Fruit fly (Drosophila melanogaster) whole organism, embryonic: ENCODE data around the gene usp.
A peak's percentile ranks its signal among the peaks of the same experiment; 100 is the strongest.

Experiments
- BEAF-32 ChIP-seq: fragments of 200-800 bp; sonication (Bioruptor generic); optimal IDR thresholded peaks from 3 replicates; lab custom pipeline; 2017; ENCODE audit warnings: missing biosample characterization, missing genetic modification characterization, mild to moderate bottlenecking, moderate library complexity, missing genetic modification reagents
- Bdp1 ChIP-seq: fragments of 200-800 bp; sonication (Bioruptor generic); optimal IDR thresholded peaks from 3 replicates; lab custom pipeline; 2016; ENCODE audit warnings: missing biosample characterization, missing genetic modification characterization
- CG10565 ChIP-seq: fragments of 200-800 bp; sonication (Bioruptor generic); optimal IDR thresholded peaks from 3 replicates; lab custom pipeline; 2016; ENCODE audit warnings: missing biosample characterization, mild to moderate bottlenecking, missing genetic modification characterization
- CG10959 ChIP-seq: fragments of 200-800 bp; sonication (Bioruptor generic); IDR thresholded peaks from 2 replicates; pipeline ENCODE4 v1.3.6; 2022; ENCODE audit warnings: missing biosample characterization, missing genetic modification characterization
- CG11093 ChIP-seq: fragments of 200-800 bp; sonication (Bioruptor generic); IDR thresholded peaks from 3 replicates; pipeline ENCODE4 v1.3.6; 2022; ENCODE audit warnings: missing biosample characterization, missing genetic modification characterization
- CG11695 ChIP-seq: fragments of 200-800 bp; sonication (Bioruptor generic); IDR thresholded peaks from 3 replicates; pipeline ENCODE4 v1.3.6; 2022; ENCODE audit warnings: missing biosample characterization, missing genetic modification characterization
- CG12769 ChIP-seq: fragments of 200-800 bp; sonication (Bioruptor generic); optimal IDR thresholded peaks from 2 replicates; lab custom pipeline; 2019; ENCODE audit warnings: missing biosample characterization, mild to moderate bottlenecking, missing genetic modification characterization, moderate library complexity
- CG14014 ChIP-seq: fragments of 200-800 bp; sonication (Bioruptor generic); IDR thresholded peaks from 2 replicates; pipeline ENCODE4 v1.3.6; 2022; ENCODE audit warnings: missing biosample characterization, missing genetic modification characterization
- CG14710 ChIP-seq: fragments of 200-800 bp; sonication (Bioruptor generic); optimal IDR thresholded peaks from 3 replicates; lab custom pipeline; 2019; ENCODE audit warnings: missing biosample characterization, mild to moderate bottlenecking, missing genetic modification characterization, moderate library complexity
- CG15514 ChIP-seq: fragments of 200-800 bp; sonication (Bioruptor generic); optimal IDR thresholded peaks from 3 replicates; lab custom pipeline; 2017; ENCODE audit warnings: missing biosample characterization, missing genetic modification characterization, mild to moderate bottlenecking, moderate library complexity, missing genetic modification reagents
- CG16779 ChIP-seq: fragments of 200-800 bp; sonication (Bioruptor generic); IDR thresholded peaks from 2 replicates; pipeline ENCODE4 v1.3.6; 2022; ENCODE audit warnings: missing biosample characterization, missing genetic modification characterization
- CG17361 ChIP-seq: fragments of 200-800 bp; sonication (Bioruptor generic); IDR thresholded peaks from 3 replicates; pipeline ENCODE4 v1.3.6; 2022; ENCODE audit warnings: missing biosample characterization, missing genetic modification characterization
- CG18476 ChIP-seq: fragments of 200-800 bp; sonication (Bioruptor generic); optimal IDR thresholded peaks from 2 replicates; lab custom pipeline; 2016; ENCODE audit warnings: missing biosample characterization, mild to moderate bottlenecking, missing genetic modification characterization
- CG31224 ChIP-seq: fragments of 200-800 bp; sonication (Bioruptor generic); IDR thresholded peaks from 2 replicates; pipeline ENCODE4 v1.3.6; 2022; ENCODE audit warnings: missing biosample characterization, missing genetic modification characterization
- CG32772 ChIP-seq: fragments of 200-800 bp; sonication (Bioruptor generic); IDR thresholded peaks from 2 replicates; pipeline ENCODE4 v1.3.6; 2022; ENCODE audit warnings: missing biosample characterization, missing genetic modification characterization
- CG42726 ChIP-seq: fragments of 200-800 bp; sonication (Bioruptor generic); IDR thresholded peaks from 2 replicates; pipeline ENCODE4 v1.3.6; 2022; ENCODE audit warnings: missing biosample characterization, missing genetic modification characterization; ENCODE audit not compliant: partially characterized antibody
- CG43689 ChIP-seq: fragments of 200-800 bp; sonication (Bioruptor generic); IDR thresholded peaks from 2 replicates; pipeline ENCODE4 v1.3.6; 2022; ENCODE audit warnings: missing biosample characterization, missing genetic modification characterization
- CG5245 ChIP-seq: fragments of 200-800 bp; sonication (Bioruptor generic); optimal IDR thresholded peaks from 3 replicates; lab custom pipeline; 2016; ENCODE audit warnings: missing biosample characterization, missing genetic modification characterization
- CG6854 ChIP-seq: fragments of 200-800 bp; sonication (Bioruptor generic); optimal IDR thresholded peaks from 3 replicates; lab custom pipeline; 2017; ENCODE audit warnings: missing biosample characterization, mild to moderate bottlenecking, missing genetic modification characterization
- CG7372 ChIP-seq: fragments of 200-800 bp; sonication (Bioruptor generic); IDR thresholded peaks from 2 replicates; pipeline ENCODE4 v1.3.6; 2022; ENCODE audit warnings: missing biosample characterization, missing genetic modification characterization
- CkIIα-i1 ChIP-seq: fragments of 200-800 bp; sonication (Bioruptor generic); IDR thresholded peaks from 2 replicates; pipeline ENCODE4 v1.3.6; 2022; ENCODE audit warnings: missing biosample characterization, missing genetic modification characterization
- Dip2 ChIP-seq: fragments of 200-800 bp; sonication (Bioruptor generic); IDR thresholded peaks from 2 replicates; pipeline ENCODE4 v1.3.6; 2022; ENCODE audit warnings: missing biosample characterization, missing genetic modification characterization
- Dref ChIP-seq: fragments of 200-800 bp; sonication (Bioruptor generic); IDR thresholded peaks from 2 replicates; pipeline ENCODE4 v1.3.6; 2022; ENCODE audit warnings: missing biosample characterization, missing genetic modification characterization
- ERR ChIP-seq: fragments of 200-800 bp; sonication (Bioruptor generic); optimal IDR thresholded peaks from 2 replicates; lab custom pipeline; 2016; ENCODE audit warnings: missing biosample characterization, missing genetic modification characterization
- Fer1 ChIP-seq: fragments of 200-800 bp; sonication (Bioruptor generic); optimal IDR thresholded peaks from 2 replicates; lab custom pipeline; 2017; ENCODE audit warnings: missing biosample characterization, mild to moderate bottlenecking, missing genetic modification characterization
- Hey ChIP-seq: fragments of 200-800 bp; sonication (Bioruptor generic); optimal IDR thresholded peaks from 3 replicates; lab custom pipeline; 2018; ENCODE audit warnings: missing biosample characterization, mild to moderate bottlenecking, missing genetic modification characterization
- Hr3 ChIP-seq: fragments of 200-800 bp; sonication (Bioruptor generic); optimal IDR thresholded peaks from 3 replicates; lab custom pipeline; 2016; ENCODE audit warnings: missing biosample characterization, missing genetic modification characterization
- Max ChIP-seq: fragments of 200-800 bp; sonication (Bioruptor generic); optimal IDR thresholded peaks from 2 replicates; lab custom pipeline; 2016; ENCODE audit warnings: missing biosample characterization, mild to moderate bottlenecking, missing genetic modification characterization
- Opbp ChIP-seq: fragments of 200-800 bp; sonication (Bioruptor generic); IDR thresholded peaks from 3 replicates; pipeline ENCODE4 v1.3.6; 2022; ENCODE audit warnings: missing biosample characterization, missing genetic modification characterization; ENCODE audit not compliant: partially characterized antibody
- PHDP ChIP-seq: fragments of 200-800 bp; sonication (Bioruptor generic); optimal IDR thresholded peaks from 3 replicates; lab custom pipeline; 2018; ENCODE audit warnings: missing biosample characterization, mild to moderate bottlenecking, missing genetic modification characterization, moderate library complexity
- Pdp1 ChIP-seq, 2 experiments: fragments of 200-800 bp; sonication (Bioruptor generic); optimal IDR thresholded peaks; 3 replicates each; lab custom pipeline; 2016; ENCODE audit warnings: missing biosample characterization in 2 of 2, missing genetic modification characterization in 2 of 2, mild to moderate bottlenecking in 1 of 2, moderate library complexity in 1 of 2
- Usf ChIP-seq: fragments of 200-800 bp; sonication (Bioruptor generic); optimal IDR thresholded peaks from 2 replicates; lab custom pipeline; 2017; ENCODE audit warnings: missing genotype, missing biosample characterization, missing genetic modification characterization
- amos ChIP-seq: fragments of 200-800 bp; sonication (Bioruptor generic); IDR thresholded peaks from 2 replicates; pipeline ENCODE4 v1.3.6; 2022; ENCODE audit warnings: missing biosample characterization, missing genetic modification characterization; ENCODE audit not compliant: partially characterized antibody
- crol ChIP-seq: fragments of 200-800 bp; sonication (Bioruptor generic); IDR thresholded peaks from 2 replicates; pipeline ENCODE4 v1.3.6; 2022; ENCODE audit warnings: missing biosample characterization, missing genetic modification characterization
- exex ChIP-seq: fragments of 200-800 bp; sonication (Bioruptor generic); optimal IDR thresholded peaks from 4 replicates; lab custom pipeline; 2018; ENCODE audit warnings: missing biosample characterization, mild to moderate bottlenecking, missing genetic modification characterization, moderate library complexity
- hb ChIP-seq: fragments of 200-800 bp; sonication (Bioruptor generic); IDR thresholded peaks from 3 replicates; pipeline ENCODE4 v1.3.6; 2022; ENCODE audit warnings: missing biosample characterization, missing genetic modification characterization; ENCODE audit not compliant: partially characterized antibody
- hth ChIP-seq: fragments of >200 bp; optimal IDR thresholded peaks from 2 replicates; lab custom pipeline; 2017; ENCODE audit warnings: inconsistent platforms
- lab ChIP-seq: fragments of 200-800 bp; sonication (Bioruptor generic); optimal IDR thresholded peaks from 3 replicates; lab custom pipeline; 2017; ENCODE audit warnings: missing biosample characterization, missing genetic modification characterization, mild to moderate bottlenecking, moderate library complexity, missing genetic modification reagents
- nau ChIP-seq: fragments of 200-800 bp; sonication (Bioruptor generic); optimal IDR thresholded peaks from 3 replicates; lab custom pipeline; 2017; ENCODE audit warnings: missing biosample characterization, mild to moderate bottlenecking, missing genetic modification characterization, missing genetic modification reagents
- nmo ChIP-seq: fragments of 200-800 bp; sonication (Bioruptor generic); optimal IDR thresholded peaks from 2 replicates; lab custom pipeline; 2018; ENCODE audit warnings: missing biosample characterization, mild to moderate bottlenecking, missing genetic modification characterization, moderate library complexity
- otp ChIP-seq: fragments of 200-800 bp; sonication (Bioruptor generic); IDR thresholded peaks from 3 replicates; pipeline ENCODE4, ENCODE4 v1.3.6; 2022; ENCODE audit warnings: missing biosample characterization, missing genetic modification characterization
- prd ChIP-seq, 3 experiments: fragments of >200 bp in 2 of 3; fragments of 200-800 bp in 1 of 3; sonication (Bioruptor generic) in 1 of 3; optimal IDR thresholded peaks in 2 of 3; IDR thresholded peaks in 1 of 3; 2 replicates in 2 of 3; 3 replicates in 1 of 3; pipeline versions ENCODE4 v1.3.6 to Lab custom; 2017 to 2022; ENCODE audit warnings: missing biosample characterization in 1 of 3, missing genetic modification characterization in 1 of 3
- pzg ChIP-seq: fragments of 200-800 bp; sonication (Bioruptor generic); optimal IDR thresholded peaks from 3 replicates; lab custom pipeline; 2018; ENCODE audit warnings: missing biosample characterization, mild to moderate bottlenecking, missing genetic modification characterization, moderate library complexity
- sd ChIP-seq: fragments of 200-800 bp; sonication (Bioruptor generic); optimal IDR thresholded peaks from 3 replicates; lab custom pipeline; 2018; ENCODE audit warnings: missing biosample characterization, mild to moderate bottlenecking, missing genetic modification characterization, moderate library complexity
- sima ChIP-seq: fragments of 200-800 bp; sonication (Bioruptor generic); optimal IDR thresholded peaks from 2 replicates; lab custom pipeline; 2016; ENCODE audit warnings: missing biosample characterization, missing genetic modification characterization
- sr ChIP-seq: fragments of 200-800 bp; sonication (Bioruptor generic); IDR thresholded peaks from 3 replicates; pipeline ENCODE4 v1.3.6; 2022; ENCODE audit warnings: missing biosample characterization, missing genetic modification characterization
- stwl ChIP-seq: fragments of 200-800 bp; sonication (Bioruptor generic); optimal IDR thresholded peaks from 3 replicates; lab custom pipeline; 2018; ENCODE audit warnings: missing biosample characterization, mild to moderate bottlenecking, missing genetic modification characterization, moderate library complexity
- tll ChIP-seq, 2 experiments: fragments of 200-800 bp in 1 of 2; fragments of >200 bp in 1 of 2; sonication (Bioruptor generic) in 1 of 2; optimal IDR thresholded peaks; 2 replicates each; lab custom pipeline; 2017 to 2019; ENCODE audit warnings: missing biosample characterization in 2 of 2, missing genetic modification characterization in 2 of 2, mild to moderate bottlenecking in 1 of 2, moderate library complexity in 1 of 2
- tx ChIP-seq: fragments of 200-800 bp; sonication (Bioruptor generic); optimal IDR thresholded peaks from 2 replicates; lab custom pipeline; 2016; ENCODE audit warnings: missing biosample characterization, missing genetic modification characterization
- zfh1 ChIP-seq: fragments of 200-800 bp; sonication (Bioruptor generic); IDR thresholded peaks from 3 replicates; pipeline ENCODE4 v1.3.6; 2022; ENCODE audit warnings: missing biosample characterization, missing genetic modification characterization

usp gene

dm6 chrX:2005840-2006239, 36.3 kb downstream of the usp start (continued):
- TF ChIP-seq Hey (tag; lab: Kevin White, UChicago): peak; percentile 27
- 0 out of 2 replicates have a peak, but pooled peaks have one; percentile 11 for TF ChIP-seq CG31224
- no peak for TF ChIP-seq CG42726 (GFP tag; lab: Robert Waterston, UW)
- TF ChIP-seq CG14014 (GFP tag; lab: Robert Waterston, UW): peak; percentile 67; the same call in 1 of the 2 replicates
- no peak for TF ChIP-seq prd (optimal IDR thresholded peaks at IDR 0.05; lab: Kevin White, UChicago)
- no peak for TF ChIP-seq prd (GFP tag; IDR thresholded peaks at IDR 0.05; lab: Robert Waterston, UW)
- TF ChIP-seq CG11093: no peak
- TF ChIP-seq stwl (tag; lab: Kevin White, UChicago): peak; percentile 76
- peak; percentile 37 for TF ChIP-seq CG5245 (GFP tag; lab: Kevin White, UChicago)
- TF ChIP-seq CG14710 (tag; lab: Kevin White, UChicago): peak; percentile 80
- TF ChIP-seq CkIIα-i1 (GFP tag; lab: Robert Waterston, UW): no peak
- TF ChIP-seq crol: no peak
- TF ChIP-seq sr: peak; percentile 74
- TF ChIP-seq ERR (GFP tag; lab: Kevin White, UChicago): no peak
- no peak for TF ChIP-seq tll (GFP tag; optimal IDR thresholded peaks at IDR 0.05; lab: Kevin White, UChicago)
- peak; percentile 66 for TF ChIP-seq CG15514 (GFP tag; lab: Kevin White, UChicago)
- no peak for TF ChIP-seq Usf (GFP tag; lab: Kevin White, UChicago)
- 0 out of 2 replicates have a peak, but pooled peaks have one; percentile 35 for TF ChIP-seq CG7372
- TF ChIP-seq CG43689: peak; percentile 29; the same call in 1 of the 2 replicates
- peak; percentile 52 for TF ChIP-seq amos
- TF ChIP-seq pzg (GFP tag; lab: Kevin White, UChicago): peak; percentile 14
- TF ChIP-seq CG18476 (GFP tag; lab: Kevin White, UChicago): peak; percentile 0
- peak; percentile 74 for TF ChIP-seq CG17361 (GFP tag; lab: Robert Waterston, UW)
- peak; percentile 35 for TF ChIP-seq Dref (GFP tag; lab: Robert Waterston, UW)
- no peak for TF ChIP-seq hth (lab: Kevin White, UChicago)
- peak; percentile 52; the same call in 1 of the 2 replicates for TF ChIP-seq CG32772 (GFP tag; lab: Robert Waterston, UW)
- peak; percentile 72 for TF ChIP-seq zfh1 (GFP tag; lab: Robert Waterston, UW)
- TF ChIP-seq nmo (GFP tag; lab: Kevin White, UChicago): peak; percentile 58
- TF ChIP-seq CG10959 (GFP tag; lab: Robert Waterston, UW): no peak
- peak; percentile 28 for TF ChIP-seq Max (GFP tag; lab: Kevin White, UChicago)
- peak in 1 of 2 experiments; percentile 45 for TF ChIP-seq Pdp1 (GFP tag; optimal IDR thresholded peaks at IDR 0.05; lab: Kevin White, UChicago)
- peak; percentile 73 for TF ChIP-seq otp (GFP tag; lab: Robert Waterston, UW)
- TF ChIP-seq BEAF-32: no peak
- no peak for TF ChIP-seq hb (GFP tag; lab: Robert Waterston, UW)
- TF ChIP-seq Hr3 (GFP tag; lab: Kevin White, UChicago): peak; percentile 7
- peak; percentile 54; the same call in 2 of the 3 replicates for TF ChIP-seq Opbp (GFP tag; lab: Robert Waterston, UW)
- peak; percentile 90 for TF ChIP-seq Dip2 (GFP tag; lab: Robert Waterston, UW)
- peak; percentile 60 for TF ChIP-seq CG11695
- TF ChIP-seq lab (GFP tag; lab: Kevin White, UChicago): peak; percentile 81
- TF ChIP-seq CG10565 (GFP tag; lab: Kevin White, UChicago): no peak
- TF ChIP-seq sd (tag; lab: Kevin White, UChicago): no peak
- no peak for TF ChIP-seq exex (tag; lab: Kevin White, UChicago)
- TF ChIP-seq Fer1 (GFP tag; lab: Kevin White, UChicago): peak; percentile 71
- no peak for TF ChIP-seq CG16779
- no peak for TF ChIP-seq sima
- TF ChIP-seq tx (GFP tag; lab: Kevin White, UChicago): no peak
- TF ChIP-seq CG6854: peak; percentile 69
- no peak for TF ChIP-seq CG12769 (tag; lab: Kevin White, UChicago)
- no peak for TF ChIP-seq nau (GFP tag; lab: Kevin White, UChicago)
- TF ChIP-seq PHDP: peak; percentile 68
- peak; percentile 34 for TF ChIP-seq Bdp1 (GFP tag; lab: Kevin White, UChicago)
